Worm (Caenorhabditis elegans) whole organism, young adult: ENCODE results near the gene fbxa-11.
"Not testable (repeated sequence)": the region's sequence is repeated elsewhere in the genome, so short reads cannot be mapped to it uniquely, and the experiment has no call there.

Experiments used
- B0261.1 ChIP-seq: sonication (generic microtip); optimal IDR thresholded peaks from 2 replicates; lab custom pipeline; 2016; ENCODE audit warnings: mild to moderate bottlenecking, missing genetic modification characterization, moderate library complexity, missing compliant biosample characterization
- aptf-2 ChIP-seq: fragments of 200-800 bp; sonication (Bioruptor generic); conservative IDR thresholded peaks from 2 replicates; pipeline ENCODE4 v1.3.6; 2022; ENCODE audit warnings: missing genetic modification reagents, missing genetic modification characterization, missing compliant biosample characterization
- ceh-100 ChIP-seq: fragments of 200-800 bp; sonication (Bioruptor generic); IDR thresholded peaks from 2 replicates; pipeline ENCODE4 v1.3.6; 2022; ENCODE audit warnings: missing genetic modification reagents, missing genetic modification characterization, missing compliant biosample characterization
- ceh-91 ChIP-seq: fragments of 200-800 bp; sonication (Bioruptor generic); IDR thresholded peaks from 2 replicates; pipeline ENCODE4 v1.3.6; 2022; ENCODE audit warnings: missing genetic modification reagents, missing genetic modification characterization, missing compliant biosample characterization
- hmg-20 ChIP-seq: fragments of 200-800 bp; sonication (Bioruptor generic); IDR thresholded peaks from 2 replicates; pipeline ENCODE4 v1.3.6; 2022; ENCODE audit warnings: missing genetic modification reagents, missing genetic modification characterization, missing compliant biosample characterization
- nfya-1 ChIP-seq: sonication (generic microtip); optimal IDR thresholded peaks from 2 replicates; lab custom pipeline; 2017; ENCODE audit warnings: antibody characterized with exemption, missing compliant biosample characterization, missing genetic modification characterization, borderline replicate concordance; ENCODE audit not compliant: insufficient read depth
- nfya-2 ChIP-seq: fragments of 200-800 bp; sonication (Bioruptor generic); IDR thresholded peaks from 2 replicates; pipeline ENCODE4 v1.3.6; 2022; ENCODE audit warnings: missing genetic modification reagents, missing genetic modification characterization, missing compliant biosample characterization
- unc-130 ChIP-seq: sonication (generic microtip); optimal IDR thresholded peaks from 2 replicates; lab custom pipeline; 2016; ENCODE audit warnings: missing genetic modification reagents, missing genetic modification characterization, missing compliant biosample characterization

ce11 chrIII:912778-913177 lies 37.9 kb upstream of the fbxa-11 start:
- TF ChIP-seq B0261.1 (tag; lab: Kevin White, UChicago); ceh-100; hmg-20 (GFP tag; lab: Robert Waterston, UW); unc-130 (GFP tag; lab: Kevin White, UChicago); nfya-2 (GFP tag; lab: Robert Waterston, UW); ceh-91; aptf-2 (GFP tag; lab: Robert Waterston, UW); nfya-1 (tag; lab: Kevin White, UChicago): not testable (repeated sequence)
